Worm (Caenorhabditis elegans) whole organism, L1 larva: ENCODE data around the gene pcp-4.

Experiments used
- Y116A8C.19 ChIP-seq: sonication (generic microtip); optimal IDR thresholded peaks from 2 replicates; lab custom pipeline; 2016; ENCODE audit warnings: missing compliant biosample characterization, missing genetic modification characterization, borderline replicate concordance
- ceh-82 ChIP-seq, 3 experiments: fragments of 150-350 bp in 1 of 3; sonication (generic microtip) in 2 of 3; optimal IDR thresholded peaks; 2 replicates each; lab custom pipeline; 2014 to 2017; ENCODE audit warnings: missing biosample characterization in 3 of 3, missing genetic modification characterization in 3 of 3
- hlh-4 ChIP-seq: sonication (generic microtip); optimal IDR thresholded peaks from 2 replicates; lab custom pipeline; 2016; ENCODE audit warnings: mild to moderate bottlenecking, missing genetic modification characterization, missing compliant biosample characterization
- nhr-28 ChIP-seq: fragments of 150-350 bp; optimal IDR thresholded peaks from 2 replicates; lab custom pipeline; 2014; ENCODE audit warnings: missing biosample characterization, missing genetic modification characterization
- nhr-84 ChIP-seq: sonication (generic microtip); optimal IDR thresholded peaks from 2 replicates; lab custom pipeline; 2017; ENCODE audit warnings: missing biosample characterization, missing genetic modification characterization

pcp-4 gene

ce11 chrV:19777227-19777626 lies 53.6 kb downstream of the pcp-4 start, which contains the start of gene fbxa-118:
Gene fbxa-118 (minus strand): TSS chrV:19777327.
- TF ChIP-seq nhr-28 (tag; lab: Kevin White, UChicago), result no peak
- TF ChIP-seq nhr-84 (tag; lab: Kevin White, UChicago), result no peak
- TF ChIP-seq hlh-4 (tag; lab: Kevin White, UChicago), result no peak
- no peak for TF ChIP-seq Y116A8C.19 (tag; lab: Kevin White, UChicago)
- no peak for TF ChIP-seq ceh-82 (tag; optimal IDR thresholded peaks at IDR 0.05; lab: Kevin White, UChicago)
- TF ChIP-seq, all 84 proteins: peak for 0
